Worm (Caenorhabditis elegans) whole organism, young adult: ENCODE data around the gene Y61A9LA.3.
"Not testable (repeated sequence)": the region's sequence is repeated elsewhere in the genome, so short reads cannot be mapped to it uniquely, and the experiment has no call there.

Experiments
- F39B2.1 ChIP-seq: fragments of 200-800 bp; sonication (Bioruptor generic); IDR thresholded peaks from 2 replicates; pipeline ENCODE4 v1.3.6; 2022; ENCODE audit warnings: missing genetic modification reagents, missing genetic modification characterization, missing compliant biosample characterization
- aptf-2 ChIP-seq: fragments of 200-800 bp; sonication (Bioruptor generic); conservative IDR thresholded peaks from 2 replicates; pipeline ENCODE4 v1.3.6; 2022; ENCODE audit warnings: missing genetic modification reagents, missing genetic modification characterization, missing compliant biosample characterization
- ekl-4 ChIP-seq: fragments of 200-800 bp; sonication (Bioruptor generic); IDR thresholded peaks from 2 replicates; pipeline ENCODE4 v1.3.6; 2022; ENCODE audit warnings: missing genetic modification reagents, missing genetic modification characterization, missing compliant biosample characterization
- hsf-1 ChIP-seq: fragments of 200-800 bp; sonication (Bioruptor generic); IDR thresholded peaks from 2 replicates; pipeline ENCODE4 v1.3.6; 2022; ENCODE audit warnings: missing genetic modification reagents, missing genetic modification characterization, missing compliant biosample characterization
- madf-3 ChIP-seq: fragments of 200-800 bp; sonication (Bioruptor generic); IDR thresholded peaks from 2 replicates; pipeline ENCODE4 v1.3.6; 2022; ENCODE audit warnings: missing genetic modification reagents, missing genetic modification characterization, missing compliant biosample characterization
- nhr-90 ChIP-seq: sonication (generic microtip); optimal IDR thresholded peaks from 2 replicates; lab custom pipeline; 2016; ENCODE audit warnings: missing genotype, mild to moderate bottlenecking, missing genetic modification characterization, missing compliant biosample characterization
- pha-4 ChIP-seq: fragments of 150-350 bp; sonication (generic microtip); optimal IDR thresholded peaks from 2 replicates; lab custom pipeline; 2014; ENCODE audit warnings: missing biosample characterization, missing genetic modification reagents, missing genetic modification characterization
- snpc-4 ChIP-seq, 5 experiments: fragments of 150-350 bp in 1 of 5; sonication (generic microtip) in 4 of 5; optimal IDR thresholded peaks; 2 replicates each; lab custom pipeline; 2014 to 2018; ENCODE audit warnings: missing genetic modification characterization in 5 of 5, missing biosample characterization in 3 of 5, antibody characterized with exemption in 2 of 5, mild to moderate bottlenecking in 2 of 5, missing compliant biosample characterization in 2 of 5, missing genotype in 2 of 5, moderate library complexity in 2 of 5, missing genetic modification reagents in 1 of 5
- unc-62 ChIP-seq: fragments of 150-350 bp; optimal IDR thresholded peaks from 2 replicates; lab custom pipeline; 2014; ENCODE audit warnings: missing biosample characterization, missing genetic modification reagents, missing genetic modification characterization
- ztf-25 ChIP-seq: fragments of 200-800 bp; sonication (Bioruptor generic); IDR thresholded peaks from 2 replicates; pipeline ENCODE4 v1.3.6; 2022; ENCODE audit warnings: missing genetic modification reagents, missing genetic modification characterization, missing compliant biosample characterization

DNA sequence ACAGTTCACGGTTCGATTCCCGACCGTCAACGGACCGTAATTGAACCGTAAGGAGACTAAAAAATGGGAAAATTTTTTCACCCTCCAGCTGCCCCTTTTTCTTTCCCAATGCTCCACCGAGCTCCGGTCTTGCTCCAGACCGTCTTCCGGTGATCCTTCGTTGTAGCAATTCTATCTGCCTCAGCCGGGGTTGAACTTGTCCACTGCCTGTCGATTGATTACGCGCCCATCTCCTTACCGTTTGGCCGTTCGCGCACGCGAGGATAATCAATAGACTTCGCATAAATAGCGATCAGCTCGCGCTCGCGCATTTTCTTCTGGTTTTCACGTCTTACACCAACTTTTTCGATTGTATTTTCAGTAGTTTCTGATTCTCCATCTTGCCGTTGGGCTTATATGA, 61.9 kb downstream of the Y61A9LA.3 start:
- not testable (repeated sequence) for TF ChIP-seq unc-62 (GFP tag; lab: Kevin White, UChicago); aptf-2; pha-4; snpc-4 (GFP tag; optimal IDR thresholded peaks at IDR 0.05; lab: Kevin White, UChicago); snpc-4 (tag; optimal IDR thresholded peaks at IDR 0.05; lab: Kevin White, UChicago); F39B2.1 (GFP tag; lab: Robert Waterston, UW)
- TF ChIP-seq nhr-90 (tag; lab: Kevin White, UChicago) (peak; percentile 1), hsf-1 (GFP tag; lab: Robert Waterston, UW) (peak; percentile 66; the same call in 1 of the 2 replicates), ekl-4 (peak; percentile 82), ztf-25 (peak; percentile 85; the same call in 1 of the 2 replicates), madf-3 (0 out of 2 replicates have a peak, but pooled peaks have one; percentile 53)
